Fruit fly (Drosophila melanogaster): ENCODE measurements around the gene porin.

porin gene

DNA sequence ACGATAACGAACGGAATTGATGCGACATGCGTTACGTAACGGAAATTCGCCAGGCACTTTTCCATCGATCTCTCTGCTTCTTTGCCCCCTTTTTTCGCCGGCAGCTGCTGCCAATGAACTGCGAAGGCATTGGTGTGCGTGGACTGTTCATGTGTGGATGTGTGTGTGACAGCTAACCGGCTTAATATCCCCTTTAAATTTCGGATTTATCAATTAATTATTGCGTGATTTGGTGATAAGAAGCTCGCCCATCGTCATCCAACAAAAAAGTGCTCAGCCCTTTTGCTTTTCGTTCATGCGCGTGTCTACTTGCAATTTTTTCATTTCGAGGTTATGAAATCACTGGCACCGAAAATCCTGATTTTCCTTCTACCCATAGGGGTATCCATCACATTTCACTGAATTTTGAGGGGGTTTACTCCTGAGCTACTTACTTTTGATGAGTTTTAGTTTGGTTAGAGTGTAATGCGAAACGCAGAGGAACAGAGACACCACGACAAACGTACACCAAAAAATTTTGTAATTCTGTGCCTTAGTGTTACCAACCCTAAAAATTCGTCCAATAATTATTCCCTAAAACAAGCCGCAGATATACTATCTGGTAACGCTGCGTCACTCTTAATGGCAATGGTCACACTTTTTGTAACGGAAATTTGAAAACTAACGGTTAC lies at the start of gene porin:
Gene porin (minus strand): TSS at position 529 of the 671 bp plus-strand sequence.
- TF ChIP-seq usp (GFP tag; optimal IDR thresholded peaks at IDR 0.05), result no peak
- peak in 1 of 2 experiments; percentile 77 for TF ChIP-seq EcR (GFP tag; optimal IDR thresholded peaks at IDR 0.05)
- no peak for TF ChIP-seq psq (optimal IDR thresholded peaks at IDR 0.05)

DNA sequence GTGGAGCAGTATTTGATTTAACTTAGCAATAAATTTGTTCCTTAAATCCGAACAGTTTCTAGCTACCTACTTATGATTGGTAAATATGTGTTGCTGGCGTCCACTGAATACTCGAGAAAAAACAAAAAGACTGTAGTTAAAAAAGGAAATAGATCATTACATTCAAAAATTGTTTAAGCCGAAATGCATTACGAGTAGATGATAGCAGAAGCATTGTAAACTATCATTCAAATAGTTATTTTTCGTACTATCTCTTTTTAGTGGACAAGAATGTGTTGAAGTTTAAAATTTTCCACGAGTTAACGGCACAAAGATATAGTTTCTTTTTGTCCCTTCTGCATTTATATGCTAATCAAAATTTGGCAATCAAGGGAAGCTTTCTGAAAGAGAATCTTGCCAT lies 38.2 kb upstream of the porin start, which contains the start of gene CG14071:
Gene CG14071 (minus strand): TSS at position 101 of the 400 bp plus-strand sequence.
- no peak for TF ChIP-seq usp (GFP tag; optimal IDR thresholded peaks at IDR 0.05)
- no peak for TF ChIP-seq psq (optimal IDR thresholded peaks at IDR 0.05)
- no peak for TF ChIP-seq pan (optimal IDR thresholded peaks at IDR 0.05)
- no peak for TF ChIP-seq CG8478 (optimal IDR thresholded peaks at IDR 0.05)
- no peak for TF ChIP-seq EcR (GFP tag; optimal IDR thresholded peaks at IDR 0.05)
- no peak for TF ChIP-seq Dll (optimal IDR thresholded peaks at IDR 0.05)

DNA sequence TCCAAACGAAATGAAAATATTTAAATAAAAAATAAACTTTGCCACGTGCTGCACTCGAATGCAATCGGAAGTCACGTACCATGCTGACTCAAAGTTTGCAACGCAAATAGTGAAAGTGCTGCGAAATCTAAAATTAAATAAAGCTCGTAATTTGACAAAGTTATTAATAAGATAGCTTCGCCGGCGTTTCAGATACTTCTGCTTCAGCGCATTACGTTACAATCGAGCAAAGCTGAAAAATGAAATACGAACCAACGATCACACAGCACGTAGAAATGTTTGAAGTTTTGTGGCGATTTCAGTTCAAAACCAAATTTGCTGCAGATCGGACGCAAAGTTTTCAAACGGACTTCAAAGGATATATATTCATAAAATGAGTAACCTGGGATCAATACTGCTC lies 19.2 kb upstream of the porin start, which contains the start of gene CG12517:
Gene CG12517 (plus strand): TSS at position 301 of the 400 bp plus-strand sequence.
- no peak for TF ChIP-seq CG8478 (optimal IDR thresholded peaks at IDR 0.05)
- TF ChIP-seq psq (optimal IDR thresholded peaks at IDR 0.05), result no peak
- no peak for TF ChIP-seq pan (optimal IDR thresholded peaks at IDR 0.05)
- no peak for TF ChIP-seq Dll (optimal IDR thresholded peaks at IDR 0.05)
- TF ChIP-seq usp (GFP tag; optimal IDR thresholded peaks at IDR 0.05), result no peak
- no peak for TF ChIP-seq EcR (GFP tag; optimal IDR thresholded peaks at IDR 0.05)

dm6 chr2L:10858064-10859047 lies 7.7 kb upstream of the porin start, which contains the start of the genes aurB and Stam:
aurB (minus strand) TSS chr2L:10858094.
Stam (plus strand) TSS chr2L:10858536.
- TF ChIP-seq psq (optimal IDR thresholded peaks at IDR 0.05) (no peak), EcR (GFP tag; optimal IDR thresholded peaks at IDR 0.05) (no peak), CG8478 (optimal IDR thresholded peaks at IDR 0.05) (no peak), Dll (optimal IDR thresholded peaks at IDR 0.05) (no peak), pan (optimal IDR thresholded peaks at IDR 0.05) (no peak), usp (GFP tag; optimal IDR thresholded peaks at IDR 0.05) (no peak)

- TF ChIP-seq CG8478 (optimal IDR thresholded peaks at IDR 0.05) (no peak), EcR (GFP tag; optimal IDR thresholded peaks at IDR 0.05) (no peak), pan (optimal IDR thresholded peaks at IDR 0.05) (no peak), Dll (optimal IDR thresholded peaks at IDR 0.05) (no peak), usp (GFP tag; optimal IDR thresholded peaks at IDR 0.05) (no peak)
Measured at dm6 chr2L:10856328-10856942, 5.8 kb upstream of the porin start, which contains the start of gene Dnz1. Dnz1 (minus strand) TSS chr2L:10856644.

DNA sequence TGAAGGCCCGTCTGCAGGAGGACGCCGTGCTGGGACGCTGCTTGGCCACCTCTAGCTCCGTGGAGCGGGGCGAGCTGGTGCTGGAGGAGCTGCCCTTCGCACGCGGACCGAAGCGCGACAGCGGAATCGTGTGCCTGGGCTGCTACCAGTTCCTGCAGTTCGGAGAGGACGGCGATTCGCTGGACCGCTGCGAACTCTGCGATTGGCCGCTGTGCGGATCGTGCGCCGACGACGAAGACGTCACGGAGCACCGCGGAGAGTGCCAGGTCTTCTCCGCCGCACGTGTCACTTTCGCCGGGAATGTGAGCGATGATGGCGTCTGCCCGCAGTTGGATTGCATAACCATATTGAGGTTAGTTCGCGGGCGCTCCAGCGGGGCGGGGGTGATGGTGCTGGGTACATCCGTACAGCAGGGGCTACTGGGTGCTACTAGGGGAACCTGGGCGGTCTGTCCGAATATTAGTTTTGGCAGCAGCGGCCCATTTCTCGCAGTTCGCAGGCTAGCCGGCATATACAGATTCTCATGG lies 751 bp upstream of the porin start:
- TF ChIP-seq EcR (GFP tag; optimal IDR thresholded peaks at IDR 0.05) (no peak), psq (optimal IDR thresholded peaks at IDR 0.05) (no peak), usp (GFP tag; optimal IDR thresholded peaks at IDR 0.05) (no peak)

- TF ChIP-seq pan (optimal IDR thresholded peaks at IDR 0.05) (no peak), Dll (optimal IDR thresholded peaks at IDR 0.05) (no peak), psq (optimal IDR thresholded peaks at IDR 0.05) (no peak), CG8478 (optimal IDR thresholded peaks at IDR 0.05) (no peak), EcR (GFP tag; optimal IDR thresholded peaks at IDR 0.05) (no peak), usp (GFP tag; optimal IDR thresholded peaks at IDR 0.05) (no peak)
Measured at dm6 chr2L:10849511-10850191, 997 bp downstream of the porin start, which contains the start of gene SmydA-3. SmydA-3 (plus strand) TSS chr2L:10850141.

- TF ChIP-seq psq (optimal IDR thresholded peaks at IDR 0.05) (no peak), pan (optimal IDR thresholded peaks at IDR 0.05) (no peak), CG8478 (optimal IDR thresholded peaks at IDR 0.05) (no peak), Dll (optimal IDR thresholded peaks at IDR 0.05) (no peak), EcR (GFP tag; optimal IDR thresholded peaks at IDR 0.05) (no peak), usp (GFP tag; optimal IDR thresholded peaks at IDR 0.05) (no peak)
Measured at dm6 chr2L:10846944-10847343, 3.7 kb downstream of the porin start, which contains the start of gene Porin2. Porin2 (minus strand) TSS chr2L:10847044.

dm6 chr2L:10845564-10845963 lies 5.1 kb downstream of the porin start, which contains the start of the genes CG17139 and CG17140:
CG17139 (minus strand) TSS chr2L:10845664.
CG17140 (minus strand) TSS chr2L:10845664.
- TF ChIP-seq Dll (optimal IDR thresholded peaks at IDR 0.05) (no peak), psq (optimal IDR thresholded peaks at IDR 0.05) (no peak), CG8478 (optimal IDR thresholded peaks at IDR 0.05) (no peak), EcR (GFP tag; optimal IDR thresholded peaks at IDR 0.05) (no peak), usp (GFP tag; optimal IDR thresholded peaks at IDR 0.05) (no peak), pan (optimal IDR thresholded peaks at IDR 0.05) (no peak)

DNA sequence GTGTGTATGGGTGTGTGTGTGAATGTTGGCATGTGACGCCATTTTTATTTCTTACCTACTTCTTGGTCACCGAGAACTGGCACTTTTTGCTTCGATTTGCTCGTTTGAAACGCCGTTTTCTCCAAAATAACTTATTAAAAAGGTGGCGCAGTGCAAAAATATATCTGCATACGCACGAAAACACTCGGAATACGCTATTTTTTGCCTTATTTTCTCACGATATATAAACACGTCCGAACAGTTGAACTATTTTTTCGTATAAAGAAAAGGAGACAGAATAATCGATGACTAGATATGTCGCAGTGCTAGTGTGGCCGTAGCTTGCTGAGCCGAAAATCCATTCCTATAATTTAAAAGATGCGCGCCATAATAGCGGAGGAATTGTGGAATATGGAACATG lies 8.3 kb downstream of the porin start, which contains the start of gene CG6700:
Gene CG6700 (minus strand): TSS at position 272 of the 400 bp plus-strand sequence.
- TF ChIP-seq Dll (optimal IDR thresholded peaks at IDR 0.05) (no peak), psq (optimal IDR thresholded peaks at IDR 0.05) (no peak), CG8478 (optimal IDR thresholded peaks at IDR 0.05) (no peak), usp (GFP tag; optimal IDR thresholded peaks at IDR 0.05) (no peak), EcR (GFP tag; optimal IDR thresholded peaks at IDR 0.05) (no peak), pan (optimal IDR thresholded peaks at IDR 0.05) (no peak)
